Worm (Caenorhabditis elegans) whole organism, midembryonic: ENCODE measurements around the gene alg-3.

ENCODE experiments used
- T22C8.4 ChIP-seq: fragments of 200-800 bp; sonication (Bioruptor generic); IDR thresholded peaks from 2 replicates; pipeline ENCODE4 v1.3.6; 2022; ENCODE audit warnings: missing genetic modification characterization, missing compliant biosample characterization
- cog-1 ChIP-seq: sonication (generic microtip); optimal IDR thresholded peaks from 2 replicates; lab custom pipeline; 2016; ENCODE audit warnings: missing genetic modification characterization, missing compliant biosample characterization
- flt-1 ChIP-seq: fragments of 200-800 bp; sonication (Bioruptor generic); IDR thresholded peaks from 2 replicates; pipeline ENCODE4 v1.3.6; 2022; ENCODE audit warnings: missing genetic modification characterization, missing compliant biosample characterization
- klf-2 ChIP-seq: fragments of 200-800 bp; sonication (Bioruptor generic); conservative IDR thresholded peaks from 2 replicates; pipeline ENCODE4 v1.3.6; 2022; ENCODE audit warnings: missing genetic modification reagents, missing genetic modification characterization, missing compliant biosample characterization
- med-1 ChIP-seq: sonication (generic microtip); optimal IDR thresholded peaks from 2 replicates; lab custom pipeline; 2017; ENCODE audit warnings: missing genetic modification characterization, mild to moderate bottlenecking, missing compliant biosample characterization, antibody characterized with exemption, missing genetic modification reagents; ENCODE audit not compliant: insufficient read depth
- ref-1 ChIP-seq: fragments of 200-800 bp; sonication (Bioruptor generic); conservative IDR thresholded peaks from 2 replicates; pipeline ENCODE4 v1.3.6; 2022; ENCODE audit warnings: missing genetic modification reagents, missing genetic modification characterization, missing compliant biosample characterization
- tab-1 ChIP-seq: fragments of 200-800 bp; sonication (Bioruptor generic); IDR thresholded peaks from 2 replicates; pipeline ENCODE4 v1.3.6; 2022; ENCODE audit warnings: missing genetic modification characterization, missing compliant biosample characterization
- ztf-23 ChIP-seq: fragments of 200-800 bp; sonication (Bioruptor generic); IDR thresholded peaks from 2 replicates; pipeline ENCODE4 v1.3.6; 2022; ENCODE audit warnings: missing genetic modification reagents, missing genetic modification characterization, missing compliant biosample characterization
- ztf-29 ChIP-seq: fragments of 200-800 bp; sonication (Bioruptor generic); IDR thresholded peaks from 2 replicates; pipeline ENCODE4 v1.3.6; 2022; ENCODE audit warnings: missing genetic modification reagents, missing genetic modification characterization, missing compliant biosample characterization

The alg-3 gene

ce11 chrIV:11755003-11755402, 51.0 kb downstream of the alg-3 start, which contains the start of gene T12A7.10:
Gene T12A7.10, minus strand, starts transcription at chrIV:11755103.
- TF ChIP-seq tab-1 (no peak), cog-1 (no peak), T22C8.4 (GFP tag; lab: Robert Waterston, UW) (no peak), flt-1 (GFP tag; lab: Robert Waterston, UW) (no peak), med-1 (no peak), klf-2 (no peak), ztf-29 (GFP tag; lab: Robert Waterston, UW) (no peak), ztf-23 (GFP tag; lab: Robert Waterston, UW) (no peak), ref-1 (GFP tag; lab: Robert Waterston, UW) (no peak)

ce11 chrIV:11755907-11756306, 51.9 kb downstream of the alg-3 start, which contains the start of gene T12A7.9:
Gene T12A7.9, minus strand, starts transcription at chrIV:11756007.
- TF ChIP-seq tab-1 (no peak), cog-1 (no peak), T22C8.4 (GFP tag; lab: Robert Waterston, UW) (no peak), med-1 (no peak), flt-1 (GFP tag; lab: Robert Waterston, UW) (no peak), ztf-29 (GFP tag; lab: Robert Waterston, UW) (no peak), klf-2 (no peak), ztf-23 (GFP tag; lab: Robert Waterston, UW) (no peak)
